Fruit fly (Drosophila melanogaster) whole organism, embryonic: ENCODE data around the gene CG31174.
A peak's percentile ranks its signal among the peaks of the same experiment; 100 is the strongest.

Source experiments
- Adf1 ChIP-seq: fragments of 200-800 bp; sonication (Bioruptor generic); IDR thresholded peaks from 2 replicates; pipeline ENCODE4 v1.3.6; 2022; ENCODE audit warnings: missing biosample characterization, missing genetic modification characterization
- Awh ChIP-seq: fragments of 200-800 bp; sonication (Bioruptor generic); IDR thresholded peaks from 2 replicates; pipeline ENCODE4, ENCODE4 v1.3.6; 2022; ENCODE audit warnings: missing biosample characterization, missing genetic modification characterization
- Bteb2 ChIP-seq: fragments of 200-800 bp; sonication (Bioruptor generic); optimal IDR thresholded peaks from 2 replicates; lab custom pipeline; 2016; ENCODE audit warnings: missing biosample characterization, missing genetic modification characterization
- CG10209 ChIP-seq: fragments of 200-800 bp; sonication (Bioruptor generic); optimal IDR thresholded peaks from 3 replicates; lab custom pipeline; 2017; ENCODE audit warnings: missing biosample characterization, mild to moderate bottlenecking, missing genetic modification characterization, missing genetic modification reagents
- CG10267 ChIP-seq: fragments of 200-800 bp; sonication (Bioruptor generic); optimal IDR thresholded peaks from 2 replicates; lab custom pipeline; 2018; ENCODE audit warnings: missing biosample characterization, mild to moderate bottlenecking, missing genetic modification characterization, moderate library complexity
- CG11398 ChIP-seq: fragments of 200-800 bp; sonication (Bioruptor generic); optimal IDR thresholded peaks from 2 replicates; lab custom pipeline; 2016; ENCODE audit warnings: missing biosample characterization, missing genetic modification characterization
- CG12391 ChIP-seq: fragments of 200-800 bp; sonication (Bioruptor generic); optimal IDR thresholded peaks from 3 replicates; lab custom pipeline; 2018; ENCODE audit warnings: missing biosample characterization, mild to moderate bottlenecking, missing genetic modification characterization, moderate library complexity
- CG15011 ChIP-seq: fragments of 200-800 bp; sonication (Bioruptor generic); optimal IDR thresholded peaks from 3 replicates; lab custom pipeline; 2018; ENCODE audit warnings: missing biosample characterization, mild to moderate bottlenecking, missing genetic modification characterization
- CG17612 ChIP-seq: fragments of 200-800 bp; sonication (Bioruptor generic); IDR thresholded peaks from 2 replicates; pipeline ENCODE4 v1.3.6; 2022; ENCODE audit warnings: missing biosample characterization, missing genetic modification characterization
- CG18599 ChIP-seq: fragments of 200-800 bp; sonication (Bioruptor generic); optimal IDR thresholded peaks from 3 replicates; lab custom pipeline; 2017; ENCODE audit warnings: missing biosample characterization, missing genetic modification characterization, mild to moderate bottlenecking, moderate library complexity, missing genetic modification reagents
- CG18619 ChIP-seq: fragments of 200-800 bp; sonication (Bioruptor generic); optimal IDR thresholded peaks from 3 replicates; lab custom pipeline; 2017; ENCODE audit warnings: missing biosample characterization, mild to moderate bottlenecking, missing genetic modification characterization
- CG2129 ChIP-seq: fragments of 200-800 bp; sonication (Bioruptor generic); IDR thresholded peaks from 2 replicates; pipeline ENCODE4 v1.3.6; 2022; ENCODE audit warnings: missing biosample characterization, missing genetic modification characterization; ENCODE audit not compliant: partially characterized antibody
- CG2199 ChIP-seq: fragments of 200-800 bp; sonication (Bioruptor generic); IDR thresholded peaks from 3 replicates; pipeline ENCODE4 v1.3.6; 2022; ENCODE audit warnings: missing biosample characterization, missing genetic modification characterization
- CG2678 ChIP-seq: fragments of 200-800 bp; sonication (Bioruptor generic); optimal IDR thresholded peaks from 3 replicates; lab custom pipeline; 2019; ENCODE audit warnings: missing biosample characterization, mild to moderate bottlenecking, missing genetic modification characterization, moderate library complexity
- CG3281 ChIP-seq: fragments of 200-800 bp; sonication (Bioruptor generic); optimal IDR thresholded peaks from 3 replicates; lab custom pipeline; 2017; ENCODE audit warnings: missing biosample characterization, mild to moderate bottlenecking, missing genetic modification characterization
- CG33557 ChIP-seq: fragments of 200-800 bp; sonication (Bioruptor generic); optimal IDR thresholded peaks from 2 replicates; lab custom pipeline; 2019; ENCODE audit warnings: missing biosample characterization, mild to moderate bottlenecking, missing genetic modification characterization, moderate library complexity
- CG3838 ChIP-seq: fragments of 200-800 bp; sonication (Bioruptor generic); optimal IDR thresholded peaks from 3 replicates; lab custom pipeline; 2016; ENCODE audit warnings: missing biosample characterization, missing genetic modification characterization
- CG4282 ChIP-seq: fragments of 200-800 bp; sonication (Bioruptor generic); optimal IDR thresholded peaks from 2 replicates; lab custom pipeline; 2016; ENCODE audit warnings: missing biosample characterization, missing genetic modification characterization
- CG4404 ChIP-seq: fragments of 200-800 bp; sonication (Bioruptor generic); IDR thresholded peaks from 2 replicates; pipeline ENCODE4 v1.3.6; 2022; ENCODE audit warnings: missing biosample characterization, missing genetic modification characterization
- CG8765 ChIP-seq: fragments of 200-800 bp; sonication (Bioruptor generic); IDR thresholded peaks from 2 replicates; pipeline ENCODE4 v1.3.6; 2022; ENCODE audit warnings: missing biosample characterization, missing genetic modification characterization
- Dek ChIP-seq: fragments of 200-800 bp; sonication (Bioruptor generic); optimal IDR thresholded peaks from 3 replicates; lab custom pipeline; 2019; ENCODE audit warnings: missing biosample characterization, mild to moderate bottlenecking, missing genetic modification characterization, moderate library complexity
- Dfd ChIP-seq, 2 experiments: fragments of >200 bp; optimal IDR thresholded peaks; 2 replicates each; lab custom pipeline; 2017; ENCODE audit warnings: missing biosample characterization in 2 of 2, missing genetic modification characterization in 2 of 2
- Ets97D ChIP-seq: fragments of 200-800 bp; sonication (Bioruptor generic); optimal IDR thresholded peaks from 3 replicates; lab custom pipeline; 2016; ENCODE audit warnings: missing biosample characterization, missing genetic modification characterization
- HLH4C ChIP-seq: fragments of 200-800 bp; sonication (Bioruptor generic); IDR thresholded peaks from 3 replicates; pipeline ENCODE4 v1.3.6; 2022; ENCODE audit warnings: missing biosample characterization, missing genetic modification characterization; ENCODE audit not compliant: partially characterized antibody
- Hr51 ChIP-seq, 2 experiments: fragments of 200-800 bp; sonication (Bioruptor generic); optimal IDR thresholded peaks; 2 replicates in 1 of 2; 3 replicates in 1 of 2; lab custom pipeline; 2016 to 2018; ENCODE audit warnings: missing biosample characterization in 2 of 2, missing genetic modification characterization in 2 of 2, mild to moderate bottlenecking in 1 of 2, moderate library complexity in 1 of 2
- Meics ChIP-seq: fragments of 200-800 bp; sonication (Bioruptor generic); optimal IDR thresholded peaks from 2 replicates; lab custom pipeline; 2017; ENCODE audit warnings: missing biosample characterization, mild to moderate bottlenecking, missing genetic modification characterization
- Mrtf ChIP-seq: fragments of 200-800 bp; sonication (Bioruptor generic); IDR thresholded peaks from 3 replicates; pipeline ENCODE4 v1.3.6; 2022; ENCODE audit warnings: missing biosample characterization, missing genetic modification characterization
- Myb ChIP-seq: fragments of 200-800 bp; sonication (Bioruptor generic); optimal IDR thresholded peaks from 2 replicates; lab custom pipeline; 2016; ENCODE audit warnings: missing biosample characterization, missing genetic modification characterization
- NFAT ChIP-seq: fragments of 200-800 bp; sonication (Bioruptor generic); IDR thresholded peaks from 2 replicates; pipeline ENCODE4 v1.3.6; 2022; ENCODE audit warnings: missing biosample characterization, missing genetic modification characterization
- Ravus ChIP-seq: fragments of 200-800 bp; sonication (Bioruptor generic); IDR thresholded peaks from 2 replicates; pipeline ENCODE4 v1.3.6; 2022; ENCODE audit warnings: missing biosample characterization, missing genetic modification characterization
- Rx ChIP-seq: fragments of 200-800 bp; sonication (Bioruptor generic); IDR thresholded peaks from 2 replicates; pipeline ENCODE4 v1.3.6; 2022; ENCODE audit warnings: missing biosample characterization, missing genetic modification characterization
- Trl ChIP-seq, 3 experiments: fragments of >200 bp in 2 of 3; fragments of 200-800 bp in 1 of 3; sonication (Bioruptor generic) in 1 of 3; optimal IDR thresholded peaks; 2 replicates in 1 of 3; 3 replicates in 2 of 3; lab custom pipeline; 2016 to 2017; ENCODE audit warnings: missing biosample characterization in 1 of 3, missing genetic modification characterization in 1 of 3
- ab ChIP-seq: fragments of 200-800 bp; sonication (Bioruptor generic); optimal IDR thresholded peaks from 2 replicates; lab custom pipeline; 2016; ENCODE audit warnings: missing biosample characterization, missing genetic modification characterization
- dati ChIP-seq: fragments of 200-800 bp; sonication (Bioruptor generic); IDR thresholded peaks from 2 replicates; pipeline ENCODE4 v1.3.6; 2022; ENCODE audit warnings: missing biosample characterization, missing genetic modification characterization
- dysf ChIP-seq: fragments of 200-800 bp; sonication (Bioruptor generic); IDR thresholded peaks from 3 replicates; pipeline ENCODE4 v1.3.6; 2022; ENCODE audit warnings: missing biosample characterization, missing genetic modification characterization
- eve ChIP-seq, 2 experiments: fragments of >200 bp; optimal IDR thresholded peaks; 2 replicates each; lab custom pipeline; 2017; ENCODE audit warnings: missing biosample characterization in 2 of 2, missing genetic modification characterization in 2 of 2
- gem ChIP-seq: fragments of 200-800 bp; sonication (Bioruptor generic); optimal IDR thresholded peaks from 2 replicates; lab custom pipeline; 2019; ENCODE audit warnings: missing biosample characterization, mild to moderate bottlenecking, missing genetic modification characterization, moderate library complexity
- ken ChIP-seq: fragments of 200-800 bp; sonication (Bioruptor generic); IDR thresholded peaks from 3 replicates; pipeline ENCODE4 v1.3.6; 2022; ENCODE audit warnings: missing biosample characterization, missing genetic modification characterization
- lilli ChIP-seq: fragments of 200-800 bp; sonication (Bioruptor generic); optimal IDR thresholded peaks from 3 replicates; lab custom pipeline; 2016; ENCODE audit warnings: missing biosample characterization, missing genetic modification characterization
- mam ChIP-seq: fragments of 200-800 bp; sonication (Bioruptor generic); optimal IDR thresholded peaks from 3 replicates; lab custom pipeline; 2016; ENCODE audit warnings: missing biosample characterization, missing genetic modification characterization
- nmo ChIP-seq: fragments of 200-800 bp; sonication (Bioruptor generic); optimal IDR thresholded peaks from 2 replicates; lab custom pipeline; 2018; ENCODE audit warnings: missing biosample characterization, mild to moderate bottlenecking, missing genetic modification characterization, moderate library complexity
- phol ChIP-seq: fragments of 200-800 bp; sonication (Bioruptor generic); optimal IDR thresholded peaks from 3 replicates; lab custom pipeline; 2018; ENCODE audit warnings: missing biosample characterization, mild to moderate bottlenecking, missing genetic modification characterization, moderate library complexity
- psq ChIP-seq: fragments of 200-800 bp; sonication (Bioruptor generic); optimal IDR thresholded peaks from 2 replicates; lab custom pipeline; 2017; ENCODE audit warnings: missing biosample characterization, missing genetic modification characterization
- schlank ChIP-seq: fragments of 200-800 bp; sonication (Bioruptor generic); optimal IDR thresholded peaks from 2 replicates; lab custom pipeline; 2018; ENCODE audit warnings: missing biosample characterization, mild to moderate bottlenecking, missing genetic modification characterization
- slbo ChIP-seq: fragments of 200-800 bp; sonication (Bioruptor generic); IDR thresholded peaks from 2 replicates; pipeline ENCODE4 v1.3.6; 2022; ENCODE audit warnings: missing biosample characterization, missing genetic modification characterization
- sna ChIP-seq: fragments of 200-800 bp; sonication (Bioruptor generic); IDR thresholded peaks from 2 replicates; pipeline ENCODE4 v1.3.6; 2022; ENCODE audit warnings: missing biosample characterization, missing genetic modification characterization; ENCODE audit not compliant: partially characterized antibody
- so ChIP-seq: fragments of 200-800 bp; sonication (Bioruptor generic); IDR thresholded peaks from 3 replicates; pipeline ENCODE4 v1.3.6; 2022; ENCODE audit warnings: missing biosample characterization, missing genetic modification characterization
- tap ChIP-seq: fragments of 200-800 bp; optimal IDR thresholded peaks from 3 replicates; lab custom pipeline; 2019; ENCODE audit warnings: missing biosample characterization, mild to moderate bottlenecking, missing genetic modification characterization, moderate library complexity
- z ChIP-seq: fragments of 200-800 bp; sonication (Bioruptor generic); IDR thresholded peaks from 3 replicates; pipeline ENCODE4 v1.3.6; 2022; ENCODE audit warnings: missing biosample characterization, missing genetic modification characterization

CG31174 gene

dm6 chr3R:21852579-21853233 is 16.6 kb downstream of the CG31174 start (continued):
- TF ChIP-seq Ravus (GFP tag; lab: Robert Waterston, UW) (no peak), Dfd (GFP tag; optimal IDR thresholded peaks at IDR 0.05; lab: Kevin White, UChicago) (no peak), ken (no peak), gem (tag; lab: Kevin White, UChicago) (peak; percentile 60), CG2678 (tag; lab: Kevin White, UChicago) (peak; percentile 59), sna (GFP tag; lab: Robert Waterston, UW) (no peak), CG3281 (GFP tag; lab: Kevin White, UChicago) (peak; percentile 37), CG15011 (GFP tag; lab: Kevin White, UChicago) (peak; percentile 16), ab (no peak), CG10267 (peak; percentile 6), z (GFP tag; lab: Robert Waterston, UW) (0 out of 3 replicates have a peak, but pooled peaks have one; percentile 26), Ets97D (GFP tag; lab: Kevin White, UChicago) (no peak), CG4404 (GFP tag; lab: Robert Waterston, UW) (no peak), tap (tag; lab: Kevin White, UChicago) (peak; percentile 28), NFAT (GFP tag; lab: Robert Waterston, UW) (no peak), CG3838 (GFP tag; lab: Kevin White, UChicago) (peak; percentile 17), so (GFP tag; lab: Robert Waterston, UW) (no peak), Trl (optimal IDR thresholded peaks at IDR 0.05; lab: Kevin White, UChicago) (no peak), Trl (GFP tag; optimal IDR thresholded peaks at IDR 0.05; lab: Kevin White, UChicago) (peak; percentile 30), psq (GFP tag; lab: Kevin White, UChicago) (peak; percentile 79), schlank (tag; lab: Kevin White, UChicago) (no peak), lilli (GFP tag; lab: Kevin White, UChicago) (peak; percentile 53), Awh (GFP tag; lab: Robert Waterston, UW) (no peak), CG18619 (GFP tag; lab: Kevin White, UChicago) (peak; percentile 20), Dek (peak; percentile 32), eve (GFP tag; optimal IDR thresholded peaks at IDR 0.05; lab: Kevin White, UChicago) (peak in 1 of 2 experiments; percentile 9), CG12391 (tag; lab: Kevin White, UChicago) (peak; percentile 17), nmo (GFP tag; lab: Kevin White, UChicago) (peak; percentile 15), CG2129 (GFP tag; lab: Robert Waterston, UW) (no peak), Mrtf (no peak), CG11398 (GFP tag; lab: Kevin White, UChicago) (no peak), slbo (GFP tag; lab: Robert Waterston, UW) (peak; percentile 22; the same call in 1 of the 2 replicates), Meics (GFP tag; lab: Kevin White, UChicago) (peak; percentile 59), CG18599 (peak; percentile 42), Adf1 (GFP tag; lab: Robert Waterston, UW) (no peak), dysf (GFP tag; lab: Robert Waterston, UW) (peak; percentile 44; the same call in 2 of the 3 replicates), CG33557 (GFP tag; lab: Kevin White, UChicago) (no peak), phol (tag; lab: Kevin White, UChicago) (peak; percentile 15), mam (GFP tag; lab: Kevin White, UChicago) (peak; percentile 37), Myb (GFP tag; lab: Kevin White, UChicago) (peak; percentile 9), CG2199 (GFP tag; lab: Robert Waterston, UW) (peak; percentile 68; the same call in 2 of the 3 replicates), Rx (GFP tag; lab: Robert Waterston, UW) (no peak), CG4282 (GFP tag; lab: Kevin White, UChicago) (no peak), CG17612 (GFP tag; lab: Robert Waterston, UW) (no peak), dati (GFP tag; lab: Robert Waterston, UW) (no peak), Bteb2 (no peak), CG10209 (no peak), HLH4C (GFP tag; lab: Robert Waterston, UW) (no peak), Hr51 (GFP tag; optimal IDR thresholded peaks at IDR 0.05; lab: Kevin White, UChicago) (peak in 1 of 2 experiments; percentile 36), CG8765 (peak; percentile 34; the same call in 1 of the 2 replicates)
